Fruit fly (Drosophila melanogaster) whole organism, embryonic: Measurements from ENCODE around the gene esc.

Experiments used
- Atf3 ChIP-seq: fragments of 200-800 bp; sonication (Bioruptor generic); optimal IDR thresholded peaks from 3 replicates; lab custom pipeline; 2016; ENCODE audit warnings: missing biosample characterization, missing genetic modification characterization
- Bgb ChIP-seq: fragments of 200-800 bp; sonication (Bioruptor generic); IDR thresholded peaks from 2 replicates; pipeline ENCODE4 v1.3.6; 2022; ENCODE audit warnings: missing biosample characterization, missing genetic modification characterization; ENCODE audit not compliant: partially characterized antibody
- CG10543 ChIP-seq: fragments of 200-800 bp; sonication (Bioruptor generic); optimal IDR thresholded peaks from 3 replicates; lab custom pipeline; 2017; ENCODE audit warnings: missing biosample characterization, mild to moderate bottlenecking, missing genetic modification characterization, moderate library complexity
- CG12071 ChIP-seq: fragments of 200-800 bp; sonication (Bioruptor generic); optimal IDR thresholded peaks from 3 replicates; lab custom pipeline; 2018; ENCODE audit warnings: missing biosample characterization, mild to moderate bottlenecking, missing genetic modification characterization
- CG12155 ChIP-seq: fragments of 200-800 bp; sonication (Bioruptor generic); optimal IDR thresholded peaks from 3 replicates; lab custom pipeline; 2016; ENCODE audit warnings: missing biosample characterization, missing genetic modification characterization
- CG12299 ChIP-seq: fragments of 200-800 bp; sonication (Bioruptor generic); optimal IDR thresholded peaks from 2 replicates; lab custom pipeline; 2018; ENCODE audit warnings: missing biosample characterization, mild to moderate bottlenecking, missing genetic modification characterization
- CG12659 ChIP-seq: fragments of 200-800 bp; sonication (Bioruptor generic); optimal IDR thresholded peaks from 3 replicates; lab custom pipeline; 2017; ENCODE audit warnings: mild to moderate bottlenecking, missing biosample characterization, missing genetic modification reagents, missing genetic modification characterization
- CG14050 ChIP-seq: fragments of 200-800 bp; sonication (Bioruptor generic); IDR thresholded peaks from 3 replicates; pipeline ENCODE4 v1.3.6; 2022; ENCODE audit warnings: missing biosample characterization, missing genetic modification characterization
- CG14441 ChIP-seq: fragments of 200-800 bp; sonication (Bioruptor generic); IDR thresholded peaks from 2 replicates; pipeline ENCODE4 v1.3.6; 2022; ENCODE audit warnings: missing biosample characterization, missing genetic modification characterization
- CG1602 ChIP-seq: fragments of 200-800 bp; sonication (Bioruptor generic); optimal IDR thresholded peaks from 3 replicates; lab custom pipeline; 2016; ENCODE audit warnings: missing biosample characterization, missing genetic modification characterization
- CG18262 ChIP-seq: fragments of 200-800 bp; optimal IDR thresholded peaks from 3 replicates; lab custom pipeline; 2019; ENCODE audit warnings: missing biosample characterization, mild to moderate bottlenecking, missing genetic modification characterization, moderate library complexity
- CG33213 ChIP-seq: fragments of 200-800 bp; sonication (Bioruptor generic); optimal IDR thresholded peaks from 3 replicates; lab custom pipeline; 2016; ENCODE audit warnings: missing biosample characterization, missing genetic modification characterization
- CG34422 ChIP-seq: fragments of 200-800 bp; sonication (Bioruptor generic); IDR thresholded peaks from 3 replicates; pipeline ENCODE4 v1.3.6; 2022; ENCODE audit warnings: missing biosample characterization, missing genetic modification characterization
- CG42726 ChIP-seq: fragments of 200-800 bp; sonication (Bioruptor generic); IDR thresholded peaks from 2 replicates; pipeline ENCODE4 v1.3.6; 2022; ENCODE audit warnings: missing biosample characterization, missing genetic modification characterization; ENCODE audit not compliant: partially characterized antibody
- CG4730 ChIP-seq: fragments of 200-800 bp; sonication (Bioruptor generic); IDR thresholded peaks from 2 replicates; pipeline ENCODE4 v1.3.6; 2022; ENCODE audit warnings: missing biosample characterization, missing genetic modification characterization
- CG5953 ChIP-seq: fragments of 200-800 bp; sonication (Bioruptor generic); IDR thresholded peaks from 2 replicates; pipeline ENCODE4 v1.3.6; 2022; ENCODE audit warnings: missing biosample characterization, missing genetic modification characterization
- CG7271 ChIP-seq: fragments of 200-800 bp; sonication (Bioruptor generic); optimal IDR thresholded peaks from 2 replicates; lab custom pipeline; 2018; ENCODE audit warnings: missing biosample characterization, mild to moderate bottlenecking, missing genetic modification characterization, moderate library complexity
- CG8281 ChIP-seq: fragments of 200-800 bp; sonication (Bioruptor generic); optimal IDR thresholded peaks from 2 replicates; lab custom pipeline; 2018; ENCODE audit warnings: missing biosample characterization, mild to moderate bottlenecking, missing genetic modification characterization, moderate library complexity
- CG9437 ChIP-seq: fragments of 200-800 bp; sonication (Bioruptor generic); optimal IDR thresholded peaks from 2 replicates; lab custom pipeline; 2018; ENCODE audit warnings: missing biosample characterization, mild to moderate bottlenecking, missing genetic modification characterization
- CHES-1-like ChIP-seq: fragments of 200-800 bp; sonication (Bioruptor generic); optimal IDR thresholded peaks from 2 replicates; lab custom pipeline; 2016; ENCODE audit warnings: missing biosample characterization, missing genetic modification characterization
- Eip74EF ChIP-seq, 2 experiments: fragments of 200-800 bp in 1 of 2; fragments of >200 bp in 1 of 2; sonication (Bioruptor generic) in 1 of 2; optimal IDR thresholded peaks; 2 replicates each; lab custom pipeline; 2017 to 2019; ENCODE audit warnings: missing biosample characterization in 2 of 2, missing genetic modification characterization in 2 of 2, mild to moderate bottlenecking in 1 of 2, moderate library complexity in 1 of 2
- Hr78 ChIP-seq, 2 experiments: fragments of 200-800 bp in 1 of 2; fragments of >200 bp in 1 of 2; sonication (Bioruptor generic) in 1 of 2; optimal IDR thresholded peaks; 2 replicates each; lab custom pipeline; 2017 to 2019; ENCODE audit warnings: missing biosample characterization in 2 of 2, missing genetic modification characterization in 2 of 2, mild to moderate bottlenecking in 1 of 2, moderate library complexity in 1 of 2
- NC2β ChIP-seq: fragments of 200-800 bp; sonication (Bioruptor generic); optimal IDR thresholded peaks from 2 replicates; lab custom pipeline; 2016; ENCODE audit warnings: missing biosample characterization, missing genetic modification characterization
- Nf-YB ChIP-seq: fragments of 200-800 bp; sonication (Bioruptor generic); optimal IDR thresholded peaks from 3 replicates; lab custom pipeline; 2019; ENCODE audit warnings: missing biosample characterization, mild to moderate bottlenecking, missing genetic modification characterization, moderate library complexity
- Nf-YC ChIP-seq: fragments of 200-800 bp; optimal IDR thresholded peaks from 3 replicates; lab custom pipeline; 2019; ENCODE audit warnings: missing biosample characterization, mild to moderate bottlenecking, missing genetic modification characterization, moderate library complexity
- Oli ChIP-seq: fragments of 200-800 bp; sonication (Bioruptor generic); optimal IDR thresholded peaks from 2 replicates; lab custom pipeline; 2018; ENCODE audit warnings: missing biosample characterization, mild to moderate bottlenecking, missing genetic modification characterization, moderate library complexity
- Pdp1 ChIP-seq, 2 experiments: fragments of 200-800 bp; sonication (Bioruptor generic); optimal IDR thresholded peaks; 3 replicates each; lab custom pipeline; 2016; ENCODE audit warnings: missing biosample characterization in 2 of 2, missing genetic modification characterization in 2 of 2, mild to moderate bottlenecking in 1 of 2, moderate library complexity in 1 of 2
- Stat92E ChIP-seq, 3 experiments: fragments of >200 bp in 2 of 3; fragments of 200-800 bp in 1 of 3; sonication (Bioruptor generic) in 1 of 3; optimal IDR thresholded peaks; 2 replicates each; lab custom pipeline; 2017 to 2019; ENCODE audit warnings: missing biosample characterization in 3 of 3, missing genetic modification characterization in 3 of 3, mild to moderate bottlenecking in 1 of 3, moderate library complexity in 1 of 3
- Vsx1 ChIP-seq: fragments of 200-800 bp; sonication (Bioruptor generic); optimal IDR thresholded peaks from 2 replicates; lab custom pipeline; 2017; ENCODE audit warnings: missing biosample characterization, mild to moderate bottlenecking, missing genetic modification characterization, missing genetic modification reagents
- abd-A ChIP-seq: fragments of 200-800 bp; sonication (Bioruptor generic); optimal IDR thresholded peaks from 3 replicates; lab custom pipeline; 2019; ENCODE audit warnings: missing biosample characterization, mild to moderate bottlenecking, missing genetic modification characterization, moderate library complexity
- ato ChIP-seq: fragments of 200-800 bp; sonication (Bioruptor generic); IDR thresholded peaks from 2 replicates; pipeline ENCODE4 v1.3.6; 2022; ENCODE audit warnings: missing biosample characterization, missing genetic modification characterization; ENCODE audit not compliant: partially characterized antibody
- bsh ChIP-seq, 2 experiments: fragments of 200-800 bp; sonication (Bioruptor generic); optimal IDR thresholded peaks; 2 replicates each; lab custom pipeline; 2017 to 2018; ENCODE audit warnings: mild to moderate bottlenecking in 2 of 2, missing biosample characterization in 2 of 2, missing genetic modification characterization in 2 of 2, moderate library complexity in 1 of 2
- ci ChIP-seq: fragments of 200-800 bp; sonication (Bioruptor generic); IDR thresholded peaks from 3 replicates; pipeline ENCODE4 v1.3.6; 2022; ENCODE audit warnings: missing biosample characterization, missing genetic modification characterization
- corto ChIP-seq: fragments of 200-800 bp; sonication (Bioruptor generic); optimal IDR thresholded peaks from 2 replicates; lab custom pipeline; 2016; ENCODE audit warnings: missing biosample characterization, mild to moderate bottlenecking, missing genetic modification characterization, moderate library complexity
- crc ChIP-seq: fragments of 200-800 bp; sonication (Bioruptor generic); optimal IDR thresholded peaks from 2 replicates; lab custom pipeline; 2016; ENCODE audit warnings: missing biosample characterization, missing genetic modification characterization
- crol ChIP-seq: fragments of 200-800 bp; sonication (Bioruptor generic); IDR thresholded peaks from 2 replicates; pipeline ENCODE4 v1.3.6; 2022; ENCODE audit warnings: missing biosample characterization, missing genetic modification characterization
- dpn ChIP-seq, 2 experiments: fragments of 200-800 bp; sonication (Bioruptor generic); optimal IDR thresholded peaks; 3 replicates each; lab custom pipeline; 2016; ENCODE audit warnings: missing biosample characterization in 2 of 2, missing genetic modification characterization in 2 of 2
- ewg ChIP-seq: fragments of 200-800 bp; sonication (Bioruptor generic); optimal IDR thresholded peaks from 3 replicates; lab custom pipeline; 2017; ENCODE audit warnings: mild to moderate bottlenecking, missing biosample characterization, missing genetic modification reagents, missing genetic modification characterization
- fd102C ChIP-seq: fragments of 200-800 bp; sonication (Bioruptor generic); optimal IDR thresholded peaks from 2 replicates; lab custom pipeline; 2018; ENCODE audit warnings: missing biosample characterization, mild to moderate bottlenecking, missing genetic modification characterization, moderate library complexity
- gro ChIP-seq: fragments of 200-800 bp; sonication (Bioruptor generic); optimal IDR thresholded peaks from 2 replicates; lab custom pipeline; 2016; ENCODE audit warnings: missing biosample characterization, missing genetic modification characterization
- onecut ChIP-seq: fragments of 200-800 bp; sonication (Bioruptor generic); IDR thresholded peaks from 2 replicates; pipeline ENCODE4 v1.3.6; 2022; ENCODE audit warnings: missing biosample characterization, missing genetic modification characterization
- psq ChIP-seq: fragments of 200-800 bp; sonication (Bioruptor generic); optimal IDR thresholded peaks from 2 replicates; lab custom pipeline; 2017; ENCODE audit warnings: missing biosample characterization, missing genetic modification characterization
- sens ChIP-seq: fragments of 200-800 bp; sonication (Bioruptor generic); peaks from one replicate; lab custom pipeline; 2016; ENCODE audit warnings: missing biosample characterization, missing genetic modification characterization
- so ChIP-seq: fragments of 200-800 bp; sonication (Bioruptor generic); IDR thresholded peaks from 3 replicates; pipeline ENCODE4 v1.3.6; 2022; ENCODE audit warnings: missing biosample characterization, missing genetic modification characterization
- sr ChIP-seq: fragments of 200-800 bp; sonication (Bioruptor generic); IDR thresholded peaks from 3 replicates; pipeline ENCODE4 v1.3.6; 2022; ENCODE audit warnings: missing biosample characterization, missing genetic modification characterization
- z ChIP-seq: fragments of 200-800 bp; sonication (Bioruptor generic); IDR thresholded peaks from 3 replicates; pipeline ENCODE4 v1.3.6; 2022; ENCODE audit warnings: missing biosample characterization, missing genetic modification characterization

The esc gene

dm6 chr2L:11806701-11807674 is 22.2 kb downstream of the esc start (continued):
- TF ChIP-seq crc (GFP tag; lab: Kevin White, UChicago) (no peak), CG18262 (tag; lab: Kevin White, UChicago) (no peak), onecut (GFP tag; lab: Robert Waterston, UW) (peak; percentile 67; the same call in 1 of the 2 replicates), CG1602 (GFP tag; lab: Kevin White, UChicago) (no peak), corto (GFP tag; lab: Kevin White, UChicago) (peak; percentile 20), CG14441 (GFP tag; lab: Robert Waterston, UW) (0 out of 2 replicates have a peak, but pooled peaks have one; percentile 22), Oli (no peak), CG12071 (GFP tag; lab: Kevin White, UChicago) (peak; percentile 34), Nf-YC (tag; lab: Kevin White, UChicago) (peak; percentile 87), Eip74EF (GFP tag; optimal IDR thresholded peaks at IDR 0.05; lab: Kevin White, UChicago) (peak in 1 of 2 experiments; percentile 16), Atf3 (no peak), sr (no peak), CG14050 (GFP tag; lab: Robert Waterston, UW) (no peak), sens (GFP tag; lab: Kevin White, UChicago) (peak; percentile 82), Pdp1 (GFP tag; optimal IDR thresholded peaks at IDR 0.05; lab: Kevin White, UChicago) (peak in 1 of 2 experiments; percentile 18), NC2β (GFP tag; lab: Kevin White, UChicago) (no peak), CG33213 (GFP tag; lab: Kevin White, UChicago) (no peak), Vsx1 (GFP tag; lab: Kevin White, UChicago) (peak; percentile 70), CG8281 (tag; lab: Kevin White, UChicago) (no peak), Bgb (GFP tag; lab: Robert Waterston, UW) (no peak), fd102C (GFP tag; lab: Kevin White, UChicago) (no peak), ato (peak; percentile 7; the same call in 1 of the 2 replicates), Stat92E (GFP tag; optimal IDR thresholded peaks at IDR 0.05; lab: Kevin White, UChicago) (peak in 1 of 3 experiments; percentile 28), dpn (GFP tag; optimal IDR thresholded peaks at IDR 0.05; lab: Kevin White, UChicago) (peak in 1 of 2 experiments; percentile 7), CG4730 (GFP tag; lab: Robert Waterston, UW) (no peak), CG12155 (GFP tag; lab: Kevin White, UChicago) (peak; percentile 15), ci (peak; percentile 43; the same call in 1 of the 3 replicates), bsh (GFP tag; optimal IDR thresholded peaks at IDR 0.05; lab: Kevin White, UChicago) (peak in 1 of 2 experiments; percentile 82), Nf-YB (GFP tag; lab: Kevin White, UChicago) (peak; percentile 89), CG12659 (GFP tag; lab: Kevin White, UChicago) (peak; percentile 6), ewg (GFP tag; lab: Kevin White, UChicago) (no peak), CHES-1-like (GFP tag; lab: Kevin White, UChicago) (peak; percentile 24), gro (GFP tag; lab: Kevin White, UChicago) (peak; percentile 73), CG10543 (GFP tag; lab: Kevin White, UChicago) (peak; percentile 79), psq (GFP tag; lab: Kevin White, UChicago) (peak; percentile 98), crol (GFP tag; lab: Robert Waterston, UW) (peak; percentile 100), CG5953 (no peak), CG42726 (GFP tag; lab: Robert Waterston, UW) (0 out of 2 replicates have a peak, but pooled peaks have one; percentile 44), Hr78 (GFP tag; optimal IDR thresholded peaks at IDR 0.05; lab: Kevin White, UChicago) (no peak), CG12299 (peak; percentile 30), CG9437 (GFP tag; lab: Kevin White, UChicago) (peak; percentile 82), CG7271 (tag; lab: Kevin White, UChicago) (no peak), abd-A (tag; lab: Kevin White, UChicago) (peak; percentile 99), so (GFP tag; lab: Robert Waterston, UW) (no peak), CG34422 (GFP tag; lab: Robert Waterston, UW) (peak; percentile 13; the same call in 1 of the 3 replicates), z (GFP tag; lab: Robert Waterston, UW) (peak; percentile 60; the same call in 2 of the 3 replicates)
